Worm (Caenorhabditis elegans) whole organism, early embryonic: ENCODE measurements around the gene W03C9.6.

ENCODE experiments used
- F13C5.2 ChIP-seq: sonication (generic microtip); optimal IDR thresholded peaks from 2 replicates; lab custom pipeline; 2017; ENCODE audit warnings: mild to moderate bottlenecking, missing genetic modification characterization, inconsistent platforms, missing compliant biosample characterization
- aly-1 ChIP-seq: sonication (generic microtip); optimal IDR thresholded peaks from 2 replicates; lab custom pipeline; 2016; ENCODE audit warnings: missing genetic modification characterization, missing compliant biosample characterization
- ama-1 ChIP-seq: fragments of 150-350 bp; optimal IDR thresholded peaks from 2 replicates; lab custom pipeline; 2014
- ceh-13 ChIP-seq: fragments of 200-800 bp; sonication (Bioruptor generic); optimal IDR thresholded peaks from 2 replicates; lab custom pipeline; 2018; ENCODE audit warnings: mild to moderate bottlenecking, missing genetic modification characterization, missing compliant biosample characterization
- ets-7 ChIP-seq: sonication (generic microtip); optimal IDR thresholded peaks from 2 replicates; lab custom pipeline; 2016; ENCODE audit warnings: missing genotype, missing genetic modification characterization, missing compliant biosample characterization
- hmbx-1 ChIP-seq: sonication (generic microtip); optimal IDR thresholded peaks from 2 replicates; lab custom pipeline; 2016; ENCODE audit warnings: mild to moderate bottlenecking, missing genetic modification characterization, missing compliant biosample characterization
- hnd-1 ChIP-seq: sonication (generic microtip); optimal IDR thresholded peaks from 2 replicates; lab custom pipeline; 2016; ENCODE audit warnings: missing genetic modification characterization, missing compliant biosample characterization
- pes-1 ChIP-seq: fragments of 200-800 bp; sonication (Bioruptor generic); IDR thresholded peaks from 2 replicates; pipeline ENCODE4 v1.3.6; 2022; ENCODE audit warnings: missing genetic modification reagents, missing genetic modification characterization, missing compliant biosample characterization
- scrt-1 ChIP-seq: fragments of 200-800 bp; sonication (Bioruptor generic); IDR thresholded peaks from 2 replicates; pipeline ENCODE4 v1.3.6; 2022; ENCODE audit warnings: missing genetic modification characterization, missing compliant biosample characterization
- sea-1 ChIP-seq: fragments of 200-800 bp; sonication (Bioruptor generic); conservative IDR thresholded peaks from 2 replicates; pipeline ENCODE4 v1.3.6; 2022; ENCODE audit warnings: missing genetic modification characterization, missing compliant biosample characterization
- tbx-37 ChIP-seq: fragments of 200-800 bp; sonication (Bioruptor generic); conservative IDR thresholded peaks from 2 replicates; pipeline ENCODE4 v1.3.6; 2022; ENCODE audit warnings: missing genetic modification reagents, missing genetic modification characterization, missing compliant biosample characterization
- tra-4 ChIP-seq: sonication (generic microtip); optimal IDR thresholded peaks from 2 replicates; lab custom pipeline; 2017; ENCODE audit warnings: missing genetic modification characterization, missing compliant biosample characterization

DNA sequence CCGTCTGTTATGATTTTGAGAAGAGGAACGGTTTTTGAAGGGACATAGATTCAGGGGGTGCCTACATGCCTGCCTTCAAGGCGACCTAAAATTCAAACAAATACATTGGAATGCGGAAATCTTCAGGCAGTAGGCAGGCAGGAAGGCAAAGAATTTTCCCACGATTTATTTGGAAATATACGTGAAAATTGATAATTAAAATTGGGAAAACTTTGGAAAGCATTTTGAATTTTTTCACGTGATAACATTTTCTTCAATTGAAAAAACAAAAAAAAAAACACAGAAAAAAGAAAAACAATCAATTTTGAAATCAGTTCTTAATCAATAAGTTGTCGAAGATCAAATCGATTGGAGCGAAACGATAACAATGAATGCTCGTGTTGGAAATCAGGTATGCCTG, 48.1 kb upstream of the W03C9.6 start, which contains the start of gene ZK930.4:
- TF ChIP-seq hnd-1 (tag; lab: Kevin White, UChicago): no peak
- TF ChIP-seq tra-4 (tag; lab: Kevin White, UChicago): no peak
- TF ChIP-seq aly-1 (tag; lab: Kevin White, UChicago): no peak
- no peak for TF ChIP-seq hmbx-1
- no peak for TF ChIP-seq F13C5.2
- TF ChIP-seq sea-1 (GFP tag; lab: Robert Waterston, UW): no peak
- TF ChIP-seq ama-1: no peak
- no peak for TF ChIP-seq pes-1 (GFP tag; lab: Robert Waterston, UW)
- TF ChIP-seq scrt-1 (GFP tag; lab: Robert Waterston, UW): no peak
- TF ChIP-seq ceh-13 (GFP tag; lab: Kevin White, UChicago): no peak
- no peak for TF ChIP-seq tbx-37 (GFP tag; lab: Robert Waterston, UW)
- no peak for TF ChIP-seq ets-7 (tag; lab: Kevin White, UChicago)
